Worm (Caenorhabditis elegans) whole organism, L4 larva: ENCODE data around the gene T26H5.8.

Experiments used
- ZK546.5 ChIP-seq, 2 experiments: sonication (generic microtip); optimal IDR thresholded peaks; 2 replicates each; lab custom pipeline; 2017; ENCODE audit warnings: missing biosample characterization in 2 of 2, missing genetic modification characterization in 2 of 2
- ceh-20 ChIP-seq: fragments of 200-800 bp; sonication (Bioruptor generic); IDR thresholded peaks from 2 replicates; pipeline ENCODE4 v1.3.6; 2022; ENCODE audit warnings: missing genetic modification reagents, missing genetic modification characterization, missing compliant biosample characterization
- ceh-82 ChIP-seq: sonication (generic microtip); optimal IDR thresholded peaks from 2 replicates; lab custom pipeline; 2017; ENCODE audit warnings: missing biosample characterization, missing genetic modification characterization
- lin-13 ChIP-seq: fragments of 150-350 bp; optimal IDR thresholded peaks from 2 replicates; lab custom pipeline; 2014; ENCODE audit warnings: missing biosample characterization, missing genetic modification reagents, missing genetic modification characterization
- nhr-76 ChIP-seq: fragments of 150-350 bp; optimal IDR thresholded peaks from 2 replicates; lab custom pipeline; 2014; ENCODE audit warnings: missing biosample characterization, missing genetic modification characterization
- ztf-11 ChIP-seq: fragments of 150-350 bp; optimal IDR thresholded peaks from 2 replicates; lab custom pipeline; 2014; ENCODE audit warnings: missing biosample characterization, missing genetic modification characterization
- ztf-7 ChIP-seq: fragments of 150-350 bp; optimal IDR thresholded peaks from 2 replicates; lab custom pipeline; 2014; ENCODE audit warnings: missing biosample characterization, missing genetic modification characterization

ce11 chrV:15431322-15432052 lies 1.0 kb downstream of the T26H5.8 start:
- no peak for TF ChIP-seq lin-13 (GFP tag; lab: Kevin White, UChicago)
- no peak for TF ChIP-seq ZK546.5 (tag; optimal IDR thresholded peaks at IDR 0.05; lab: Kevin White, UChicago)
- no peak for TF ChIP-seq nhr-76 (tag; lab: Kevin White, UChicago)
- TF ChIP-seq ztf-7 (tag; lab: Kevin White, UChicago), result no peak
- TF ChIP-seq ztf-11, result no peak
- no peak for TF ChIP-seq ceh-20 (GFP tag; lab: Robert Waterston, UW)
- no peak for TF ChIP-seq ceh-82 (tag; lab: Kevin White, UChicago)
